Worm (Caenorhabditis elegans) whole organism, midembryonic: ENCODE data around the gene pmp-2.

Experiments used
- med-1 ChIP-seq: sonication (generic microtip); optimal IDR thresholded peaks from 2 replicates; lab custom pipeline; 2017; ENCODE audit warnings: missing genetic modification characterization, mild to moderate bottlenecking, missing compliant biosample characterization, antibody characterized with exemption, missing genetic modification reagents; ENCODE audit not compliant: insufficient read depth
- ref-1 ChIP-seq: fragments of 200-800 bp; sonication (Bioruptor generic); conservative IDR thresholded peaks from 2 replicates; pipeline ENCODE4 v1.3.6; 2022; ENCODE audit warnings: missing genetic modification reagents, missing genetic modification characterization, missing compliant biosample characterization
- tab-1 ChIP-seq: fragments of 200-800 bp; sonication (Bioruptor generic); IDR thresholded peaks from 2 replicates; pipeline ENCODE4 v1.3.6; 2022; ENCODE audit warnings: missing genetic modification characterization, missing compliant biosample characterization

DNA sequence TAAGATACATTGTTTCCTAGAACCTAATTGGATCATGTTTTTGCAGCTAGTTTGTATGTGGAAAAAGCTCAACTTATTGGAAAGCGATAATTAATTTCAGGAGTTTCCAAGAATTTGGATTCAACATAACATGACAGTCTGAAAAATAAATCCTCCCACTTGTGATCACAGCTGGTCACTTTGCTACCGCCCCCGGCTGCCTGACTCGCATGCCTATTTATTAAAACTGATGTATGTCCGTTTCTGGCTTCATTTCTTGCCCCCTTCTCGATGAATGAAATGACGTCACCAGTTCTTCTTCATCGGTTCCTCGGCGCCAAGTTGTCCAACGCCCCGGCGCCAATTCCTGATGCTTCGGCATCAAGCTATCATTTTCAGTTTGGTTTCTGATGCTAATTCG, 39.4 kb upstream of the pmp-2 start:
- TF ChIP-seq ref-1 (no peak), med-1 (GFP tag; lab: Kevin White, UChicago) (no peak), tab-1 (GFP tag; lab: Robert Waterston, UW) (no peak)
